Fruit fly (Drosophila melanogaster) whole organism, wandering third instar larva: ENCODE measurements around the gene Pitslre.

Experiments
- Abd-B ChIP-seq: fragments of >200 bp; optimal IDR thresholded peaks from 2 replicates; lab custom pipeline; 2017; ENCODE audit warnings: missing biosample characterization, missing genetic modification characterization
- CG32264 ChIP-seq: fragments of 200-800 bp; sonication (Bioruptor generic); optimal IDR thresholded peaks from 2 replicates; lab custom pipeline; 2016; ENCODE audit warnings: missing biosample characterization, missing genetic modification characterization
- CG9705 ChIP-seq: fragments of 200-800 bp; sonication (Bioruptor generic); optimal IDR thresholded peaks from 2 replicates; lab custom pipeline; 2018; ENCODE audit warnings: missing biosample characterization, mild to moderate bottlenecking, missing genetic modification characterization
- CrebA ChIP-seq: fragments of 200-800 bp; sonication (Bioruptor generic); optimal IDR thresholded peaks from 2 replicates; lab custom pipeline; 2016; ENCODE audit warnings: missing biosample characterization, mild to moderate bottlenecking, missing genetic modification characterization, borderline replicate concordance
- Dfd ChIP-seq: fragments of >200 bp; optimal IDR thresholded peaks from 2 replicates; lab custom pipeline; 2017; ENCODE audit warnings: missing biosample characterization, missing genetic modification characterization
- Dif ChIP-seq: fragments of 200-275, 200-300 bp; sonication (Bioruptor generic); optimal IDR thresholded peaks from 2 replicates; lab custom pipeline; 2018; ENCODE audit warnings: missing biosample characterization, missing genetic modification characterization; ENCODE audit not compliant: partially characterized antibody
- GATAd ChIP-seq: sonication (Bioruptor generic); optimal IDR thresholded peaks from 2 replicates; lab custom pipeline; 2016; ENCODE audit warnings: missing biosample characterization, missing genetic modification characterization
- HLH106 ChIP-seq: fragments of 200-800 bp; optimal IDR thresholded peaks from 3 replicates; lab custom pipeline; 2019; ENCODE audit warnings: missing biosample characterization, mild to moderate bottlenecking, missing genetic modification characterization, moderate library complexity
- Hr78 ChIP-seq: fragments of >200 bp; optimal IDR thresholded peaks from 2 replicates; lab custom pipeline; 2017; ENCODE audit warnings: missing biosample characterization, missing genetic modification characterization
- Hr83 ChIP-seq: fragments of 200-300 bp; sonication (Bioruptor generic); optimal IDR thresholded peaks from 2 replicates; lab custom pipeline; 2016; ENCODE audit warnings: missing biosample characterization, mild to moderate bottlenecking, missing genetic modification characterization, moderate library complexity; ENCODE audit not compliant: poor library complexity, severe bottlenecking
- Jra ChIP-seq: sonication (Bioruptor generic); optimal IDR thresholded peaks from 2 replicates; lab custom pipeline; 2016; ENCODE audit warnings: missing biosample characterization, missing genetic modification characterization
- Mio ChIP-seq: sonication (Bioruptor generic); optimal IDR thresholded peaks from 2 replicates; lab custom pipeline; 2016; ENCODE audit warnings: missing biosample characterization, missing genetic modification characterization
- Myc ChIP-seq: fragments of >200 bp; optimal IDR thresholded peaks from 2 replicates; lab custom pipeline; 2017
- N ChIP-seq: fragments of >200 bp; optimal IDR thresholded peaks from 2 replicates; lab custom pipeline; 2018; ENCODE audit warnings: missing biosample characterization, missing external identifiers, missing genetic modification characterization
- OdsH ChIP-seq: fragments of 200-800 bp; sonication (Bioruptor generic); optimal IDR thresholded peaks from 2 replicates; lab custom pipeline; 2016; ENCODE audit warnings: missing biosample characterization, mild to moderate bottlenecking, missing genetic modification characterization
- Rel ChIP-seq, 2 experiments: fragments of 200-800 bp; sonication (Bioruptor generic) in 1 of 2; optimal IDR thresholded peaks; 2 replicates in 1 of 2; 3 replicates in 1 of 2; lab custom pipeline; 2016 to 2019; ENCODE audit warnings: mild to moderate bottlenecking in 2 of 2, missing biosample characterization in 2 of 2, missing genetic modification characterization in 2 of 2, moderate library complexity in 1 of 2
- Sp1 ChIP-seq: fragments of 200-800 bp; sonication (Bioruptor generic); optimal IDR thresholded peaks from 3 replicates; lab custom pipeline; 2019; ENCODE audit warnings: missing biosample characterization, mild to moderate bottlenecking, missing genetic modification characterization, moderate library complexity
- Vsx2 ChIP-seq: fragments of 200-300, 225-300 bp; sonication (Bioruptor generic); optimal IDR thresholded peaks from 2 replicates; lab custom pipeline; 2018; ENCODE audit warnings: missing biosample characterization, missing genetic modification characterization; ENCODE audit not compliant: partially characterized antibody
- br ChIP-seq: fragments of 200-800 bp; sonication (Bioruptor generic); optimal IDR thresholded peaks from 2 replicates; lab custom pipeline; 2016; ENCODE audit warnings: missing biosample characterization, missing genetic modification characterization
- brk ChIP-seq: fragments of 200-800 bp; sonication (Bioruptor generic); optimal IDR thresholded peaks from 2 replicates; lab custom pipeline; 2016; ENCODE audit warnings: missing biosample characterization, mild to moderate bottlenecking, missing genetic modification characterization
- dl ChIP-seq, 2 experiments: fragments of 175-275, 200-275 bp in 1 of 2; fragments of 200-275 bp in 1 of 2; sonication (Bioruptor generic); optimal IDR thresholded peaks; lab custom pipeline; 2018; ENCODE audit warnings: mild to moderate bottlenecking in 2 of 2, missing biosample characterization in 2 of 2, missing genetic modification characterization in 2 of 2, moderate library complexity in 2 of 2; ENCODE audit not compliant: partially characterized antibody in 2 of 2, insufficient read depth in 1 of 2
- dmrt93B ChIP-seq: fragments of 200-800 bp; sonication (Bioruptor generic); optimal IDR thresholded peaks from 2 replicates; lab custom pipeline; 2018; ENCODE audit warnings: missing biosample characterization, mild to moderate bottlenecking, missing genetic modification characterization
- dsf ChIP-seq: sonication (Bioruptor generic); optimal IDR thresholded peaks from 2 replicates; lab custom pipeline; 2016; ENCODE audit warnings: missing biosample characterization, missing genetic modification characterization, borderline replicate concordance
- ey ChIP-seq: fragments of 200-800 bp; sonication (Bioruptor generic); optimal IDR thresholded peaks from 2 replicates; lab custom pipeline; 2016; ENCODE audit warnings: missing biosample characterization, missing genetic modification characterization
- foxo ChIP-seq, 2 experiments: fragments of 200-800 bp; sonication (Bioruptor generic); optimal IDR thresholded peaks; 2 replicates in 1 of 2; 3 replicates in 1 of 2; lab custom pipeline; 2016 to 2017; ENCODE audit warnings: missing biosample characterization in 2 of 2, missing genetic modification characterization in 2 of 2
- fru ChIP-seq: fragments of 200-800 bp; sonication (Bioruptor generic); optimal IDR thresholded peaks from 3 replicates; lab custom pipeline; 2016; ENCODE audit warnings: missing biosample characterization, mild to moderate bottlenecking, missing genetic modification characterization
- h ChIP-seq: fragments of 200-800 bp; sonication (Bioruptor generic); optimal IDR thresholded peaks from 3 replicates; lab custom pipeline; 2016; ENCODE audit warnings: missing biosample characterization, mild to moderate bottlenecking, missing genetic modification characterization
- jim ChIP-seq: fragments of 175-275, 200-325 bp; sonication (Bioruptor generic); optimal IDR thresholded peaks from 2 replicates; lab custom pipeline; 2016; ENCODE audit warnings: missing biosample characterization, mild to moderate bottlenecking, missing genetic modification characterization
- lola ChIP-seq: fragments of >200 bp; optimal IDR thresholded peaks from 2 replicates; lab custom pipeline; 2017; ENCODE audit warnings: missing biosample characterization, missing genetic modification characterization
- pan ChIP-seq: fragments of >200 bp; optimal IDR thresholded peaks from 2 replicates; lab custom pipeline; 2017
- psq ChIP-seq: fragments of 200-800 bp; sonication (Bioruptor generic); optimal IDR thresholded peaks from 3 replicates; lab custom pipeline; 2017; ENCODE audit warnings: missing biosample characterization, mild to moderate bottlenecking, missing genetic modification characterization, moderate library complexity
- rgr ChIP-seq: fragments of 200-800 bp; sonication (Bioruptor generic); optimal IDR thresholded peaks from 3 replicates; lab custom pipeline; 2016; ENCODE audit warnings: missing biosample characterization, mild to moderate bottlenecking, missing genetic modification characterization
- sage ChIP-seq: fragments of 200-800 bp; sonication (Bioruptor generic); optimal IDR thresholded peaks from 2 replicates; lab custom pipeline; 2016; ENCODE audit warnings: missing biosample characterization, mild to moderate bottlenecking, missing genetic modification characterization
- sv ChIP-seq: fragments of 200-800 bp; sonication (Bioruptor generic); optimal IDR thresholded peaks from 3 replicates; lab custom pipeline; 2016; ENCODE audit warnings: missing biosample characterization, missing genetic modification characterization
- tai ChIP-seq: sonication (Bioruptor generic); optimal IDR thresholded peaks from 2 replicates; lab custom pipeline; 2016; ENCODE audit warnings: missing biosample characterization, missing genetic modification characterization
- usp ChIP-seq: fragments of >200 bp; optimal IDR thresholded peaks from 2 replicates; lab custom pipeline; 2017; ENCODE audit warnings: missing biosample characterization, missing genetic modification characterization
- woc ChIP-seq: sonication (Bioruptor generic); optimal IDR thresholded peaks from 2 replicates; lab custom pipeline; 2016; ENCODE audit warnings: missing biosample characterization, mild to moderate bottlenecking, missing genetic modification characterization

The Pitslre gene

DNA sequence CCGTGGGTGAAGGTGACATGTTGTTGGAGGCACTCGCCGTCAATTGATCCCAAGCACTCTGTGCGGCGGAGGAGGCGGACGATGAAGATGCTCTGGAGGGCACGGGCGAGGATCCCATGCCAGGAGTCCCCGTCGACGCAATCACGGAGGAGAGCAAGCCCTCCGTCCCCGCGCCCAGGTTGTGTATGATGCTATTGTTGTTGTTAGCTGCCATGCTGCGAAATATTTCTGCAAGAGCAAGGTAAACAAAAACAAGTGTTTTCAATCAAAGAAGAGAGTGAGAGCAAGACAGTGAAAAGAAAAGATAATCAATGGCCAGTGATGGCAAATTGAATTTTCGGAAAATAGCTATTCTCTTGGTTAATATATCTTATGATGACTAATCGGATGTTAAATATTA, 13.1 kb downstream of the Pitslre start:
- TF ChIP-seq dl (GFP tag; optimal IDR thresholded peaks at IDR 0.05; lab: Kevin White, UChicago; ENCODE audit: insufficient read depth in 1 of 2, partially characterized antibody in 2 of 2) (no peak), pan (lab: Kevin White, UChicago) (no peak), CG32264 (no peak), N (GFP tag; lab: Kevin White, UChicago) (no peak), Vsx2 (GFP tag; lab: Kevin White, UChicago) (no peak), Rel (GFP tag; optimal IDR thresholded peaks at IDR 0.05; lab: Kevin White, UChicago) (no peak), Rel (tag; optimal IDR thresholded peaks at IDR 0.05; lab: Kevin White, UChicago) (peak; percentile 75)

DNA sequence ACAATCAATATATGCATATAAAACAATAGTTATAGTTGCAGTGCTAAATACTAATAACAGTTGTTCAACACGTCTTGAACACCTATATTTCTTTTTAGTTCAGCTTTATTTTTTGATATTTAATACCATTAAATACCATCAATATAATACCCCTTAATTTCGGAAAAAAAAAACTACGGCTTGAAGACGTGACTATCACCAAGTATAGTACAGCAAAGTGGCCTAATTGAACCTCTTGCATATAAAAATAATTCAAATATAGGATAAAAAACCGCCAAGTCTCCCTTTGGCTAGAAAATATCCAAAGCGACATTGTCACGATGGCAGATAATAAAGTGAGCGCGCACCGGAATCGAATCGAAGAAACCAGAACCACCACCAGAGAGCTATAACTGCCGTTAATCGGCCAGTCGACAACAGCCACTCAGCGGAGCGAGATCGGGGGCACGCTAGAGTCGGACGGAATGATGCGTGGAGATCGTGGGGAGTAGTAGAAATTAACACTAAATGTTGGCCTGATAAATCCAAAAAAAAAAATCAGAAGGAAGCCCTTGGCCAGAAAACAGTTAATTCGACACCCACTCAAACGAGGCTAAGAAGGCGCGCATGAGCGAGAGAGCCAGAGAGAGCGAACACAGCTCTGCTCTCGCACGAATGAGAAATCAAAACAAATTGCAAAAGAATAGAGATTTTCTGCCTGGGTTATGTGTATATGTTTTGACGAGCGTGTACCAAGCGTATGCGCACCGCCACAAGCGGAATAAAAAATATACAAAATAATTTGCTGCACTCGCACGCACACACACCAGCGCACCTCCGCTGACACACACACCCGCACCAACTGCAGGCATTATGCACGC, 13.7 kb downstream of the Pitslre start:
- TF ChIP-seq Dif (GFP tag; lab: Kevin White, UChicago) (peak; percentile 93), Sp1 (peak; percentile 68), sage (GFP tag; lab: Kevin White, UChicago) (peak; percentile 56), HLH106 (tag; lab: Kevin White, UChicago) (peak; percentile 53), Myc (peak; percentile 100), psq (GFP tag; lab: Kevin White, UChicago) (peak; percentile 88), Hr83 (GFP tag; lab: Kevin White, UChicago) (peak; percentile 24), ey (GFP tag; lab: Kevin White, UChicago) (peak; percentile 33), foxo (GFP tag; optimal IDR thresholded peaks at IDR 0.05; lab: Kevin White, UChicago) (peak in 1 of 2 experiments; percentile 38), Rel (GFP tag; optimal IDR thresholded peaks at IDR 0.05; lab: Kevin White, UChicago) (no peak), Rel (tag; optimal IDR thresholded peaks at IDR 0.05; lab: Kevin White, UChicago) (peak; percentile 16), sv (GFP tag; lab: Kevin White, UChicago) (peak; percentile 39), CG32264 (no peak), pan (lab: Kevin White, UChicago) (no peak), woc (GFP tag; lab: Kevin White, UChicago) (peak; percentile 87), Vsx2 (GFP tag; lab: Kevin White, UChicago) (no peak), Jra (GFP tag; lab: Kevin White, UChicago) (peak; percentile 57), OdsH (GFP tag; lab: Kevin White, UChicago) (peak; percentile 25), Mio (GFP tag; lab: Kevin White, UChicago) (no peak), rgr (peak; percentile 15), Dfd (GFP tag; lab: Kevin White, UChicago) (no peak), h (GFP tag; lab: Kevin White, UChicago) (peak; percentile 31), fru (GFP tag; lab: Kevin White, UChicago) (peak; percentile 36), GATAd (GFP tag; lab: Kevin White, UChicago) (no peak), dl (GFP tag; optimal IDR thresholded peaks at IDR 0.05; lab: Kevin White, UChicago; ENCODE audit: insufficient read depth in 1 of 2, partially characterized antibody in 2 of 2) (peak; percentile 90 to 92)

DNA sequence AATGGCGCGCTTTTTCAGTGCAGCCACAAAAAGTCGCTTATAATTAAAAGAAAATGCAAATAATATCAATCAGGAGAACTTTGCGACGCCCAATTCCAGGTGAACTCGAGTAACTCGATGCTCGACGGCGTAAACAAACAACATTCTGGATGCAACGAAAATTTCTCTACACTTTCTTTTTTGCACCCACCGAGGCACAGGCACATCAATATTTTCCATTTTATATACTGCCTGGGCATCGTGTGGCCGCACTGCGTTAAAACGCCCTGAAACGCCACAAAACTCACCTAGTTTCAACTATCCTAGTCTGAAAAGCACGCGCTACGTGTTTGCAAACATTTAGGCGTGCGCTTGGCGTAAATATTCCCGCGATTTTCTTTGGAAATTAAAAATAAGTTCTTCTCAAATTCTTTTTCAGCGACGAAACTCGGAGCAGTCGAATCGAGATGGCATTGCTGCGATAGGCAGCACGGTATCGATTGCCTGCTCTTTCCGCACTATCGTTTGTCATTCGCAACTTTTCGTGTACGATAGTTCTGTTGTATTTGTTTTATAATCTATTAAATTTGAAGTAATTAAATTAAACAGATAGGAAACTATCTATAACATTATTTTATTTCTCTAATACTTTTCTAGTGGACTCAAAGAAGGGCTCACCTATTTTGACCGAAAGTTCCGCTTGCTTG, 14.6 kb downstream of the Pitslre start, which contains the start of gene Pcif1:
Pcif1 (minus strand) TSS at position 456 of the 686 bp plus-strand sequence.
- TF ChIP-seq Rel (GFP tag; optimal IDR thresholded peaks at IDR 0.05; lab: Kevin White, UChicago) (peak; percentile 41), Rel (tag; optimal IDR thresholded peaks at IDR 0.05; lab: Kevin White, UChicago) (no peak), lola (GFP tag; lab: Kevin White, UChicago) (no peak), GATAd (GFP tag; lab: Kevin White, UChicago) (no peak), sv (GFP tag; lab: Kevin White, UChicago) (peak; percentile 16), pan (lab: Kevin White, UChicago) (no peak), Hr83 (GFP tag; lab: Kevin White, UChicago) (peak; percentile 54), CG32264 (peak; percentile 11), foxo (GFP tag; optimal IDR thresholded peaks at IDR 0.05; lab: Kevin White, UChicago) (no peak), CrebA (GFP tag; lab: Kevin White, UChicago) (no peak), brk (GFP tag; lab: Kevin White, UChicago) (peak; percentile 83), Mio (GFP tag; lab: Kevin White, UChicago) (no peak), rgr (no peak), usp (GFP tag; lab: Kevin White, UChicago) (no peak), fru (GFP tag; lab: Kevin White, UChicago) (no peak), Myc (no peak), Jra (GFP tag; lab: Kevin White, UChicago) (no peak), Dfd (GFP tag; lab: Kevin White, UChicago) (no peak), Dif (GFP tag; lab: Kevin White, UChicago) (no peak), h (GFP tag; lab: Kevin White, UChicago) (peak; percentile 50), OdsH (GFP tag; lab: Kevin White, UChicago) (no peak), dmrt93B (no peak), br (GFP tag; lab: Kevin White, UChicago) (no peak), Hr78 (GFP tag; lab: Kevin White, UChicago) (no peak), N (GFP tag; lab: Kevin White, UChicago) (no peak), sage (GFP tag; lab: Kevin White, UChicago) (peak; percentile 44), CG9705 (peak; percentile 2), tai (GFP tag; lab: Kevin White, UChicago) (no peak), Abd-B (GFP tag; lab: Kevin White, UChicago) (no peak), Vsx2 (GFP tag; lab: Kevin White, UChicago) (no peak), woc (GFP tag; lab: Kevin White, UChicago) (peak; percentile 13), dsf (GFP tag; lab: Kevin White, UChicago) (peak; percentile 59), jim (GFP tag; lab: Kevin White, UChicago) (no peak), ey (GFP tag; lab: Kevin White, UChicago) (no peak)
